Worm (Caenorhabditis elegans) whole organism, young adult: ENCODE measurements around the gene R02E12.5.
A peak's percentile ranks its signal among the peaks of the same experiment; 100 is the strongest.

Experiments used
- B0019.2 ChIP-seq: fragments of 200-800 bp; sonication (Bioruptor generic); conservative IDR thresholded peaks from 2 replicates; pipeline ENCODE4 v1.3.6; 2022; ENCODE audit warnings: missing genetic modification reagents, missing genetic modification characterization, missing compliant biosample characterization
- B0261.1 ChIP-seq: sonication (generic microtip); optimal IDR thresholded peaks from 2 replicates; lab custom pipeline; 2016; ENCODE audit warnings: mild to moderate bottlenecking, missing genetic modification characterization, moderate library complexity, missing compliant biosample characterization
- C06A6.2 ChIP-seq: fragments of 200-800 bp; sonication (Bioruptor generic); conservative IDR thresholded peaks from 2 replicates; pipeline ENCODE4 v1.3.6; 2022; ENCODE audit warnings: missing genetic modification characterization, missing compliant biosample characterization
- C17E4.6 ChIP-seq: fragments of 200-800 bp; sonication (Bioruptor generic); IDR thresholded peaks from 2 replicates; pipeline ENCODE4 v1.3.6; 2022; ENCODE audit warnings: missing genetic modification reagents, missing genetic modification characterization, missing compliant biosample characterization
- F10E7.11 ChIP-seq: sonication (generic microtip); optimal IDR thresholded peaks from 2 replicates; lab custom pipeline; 2017; ENCODE audit warnings: mild to moderate bottlenecking, missing genetic modification characterization, moderate library complexity, missing compliant biosample characterization
- F39B2.1 ChIP-seq: fragments of 200-800 bp; sonication (Bioruptor generic); IDR thresholded peaks from 2 replicates; pipeline ENCODE4 v1.3.6; 2022; ENCODE audit warnings: missing genetic modification reagents, missing genetic modification characterization, missing compliant biosample characterization
- F52B5.7 ChIP-seq: sonication (generic microtip); optimal IDR thresholded peaks from 2 replicates; lab custom pipeline; 2016; ENCODE audit warnings: mild to moderate bottlenecking, missing genetic modification characterization, missing compliant biosample characterization
- F55B11.4 ChIP-seq: sonication (generic microtip); optimal IDR thresholded peaks from 2 replicates; lab custom pipeline; 2016; ENCODE audit warnings: missing compliant biosample characterization, missing genetic modification characterization, borderline replicate concordance; ENCODE audit not compliant: insufficient read depth
- F57A8.1 ChIP-seq: fragments of 200-800 bp; sonication (Bioruptor generic); optimal IDR thresholded peaks from 2 replicates; lab custom pipeline; 2018; ENCODE audit warnings: mild to moderate bottlenecking, missing genetic modification characterization, moderate library complexity, missing compliant biosample characterization
- F57C9.4 ChIP-seq: sonication (generic microtip); optimal IDR thresholded peaks from 2 replicates; lab custom pipeline; 2017; ENCODE audit warnings: mild to moderate bottlenecking, missing genetic modification characterization, missing compliant biosample characterization
- K11D2.4 ChIP-seq: fragments of 200-800 bp; sonication (Bioruptor generic); IDR thresholded peaks from 2 replicates; pipeline ENCODE4 v1.3.6; 2022; ENCODE audit warnings: missing genetic modification reagents, missing genetic modification characterization, missing compliant biosample characterization
- K12H6.12 ChIP-seq: fragments of 200-800 bp; sonication (Bioruptor generic); optimal IDR thresholded peaks from 2 replicates; lab custom pipeline; 2018; ENCODE audit warnings: mild to moderate bottlenecking, missing genetic modification characterization, missing compliant biosample characterization
- Y79H2A.3 ChIP-seq: fragments of 200-800 bp; sonication (Bioruptor generic); conservative IDR thresholded peaks from 2 replicates; pipeline ENCODE4 v1.3.6; 2022; ENCODE audit warnings: missing genetic modification reagents, missing genetic modification characterization, missing compliant biosample characterization
- akir-1 ChIP-seq: fragments of 200-800 bp; sonication (Bioruptor generic); optimal IDR thresholded peaks from 2 replicates; lab custom pipeline; 2018; ENCODE audit warnings: mild to moderate bottlenecking, missing genetic modification characterization, moderate library complexity, missing compliant biosample characterization
- aptf-3 ChIP-seq: fragments of 200-800 bp; sonication (Bioruptor generic); IDR thresholded peaks from 2 replicates; pipeline ENCODE4 v1.3.6; 2022; ENCODE audit warnings: missing genetic modification characterization, missing compliant biosample characterization
- athp-1 ChIP-seq: sonication (generic microtip); optimal IDR thresholded peaks from 2 replicates; lab custom pipeline; 2017; ENCODE audit warnings: mild to moderate bottlenecking, missing genetic modification characterization, missing compliant biosample characterization
- attf-3 ChIP-seq: fragments of 200-800 bp; sonication (Bioruptor generic); conservative IDR thresholded peaks from 2 replicates; pipeline ENCODE4 v1.3.6; 2022; ENCODE audit warnings: missing genetic modification reagents, missing genetic modification characterization, missing compliant biosample characterization
- bed-2 ChIP-seq: fragments of 200-800 bp; sonication (Bioruptor generic); IDR thresholded peaks from 2 replicates; pipeline ENCODE4 v1.3.6; 2022; ENCODE audit warnings: missing genetic modification reagents, missing genetic modification characterization, missing compliant biosample characterization
- cebp-1 ChIP-seq, 2 experiments: fragments of 200-800 bp in 1 of 2; sonication (Bioruptor generic) in 1 of 2; sonication (generic microtip) in 1 of 2; IDR thresholded peaks in 1 of 2; optimal IDR thresholded peaks in 1 of 2; 2 replicates each; pipeline versions ENCODE4 v1.3.6 to Lab custom; 2017 to 2022; ENCODE audit warnings: missing compliant biosample characterization in 2 of 2, missing genetic modification characterization in 2 of 2, mild to moderate bottlenecking in 1 of 2, missing genetic modification reagents in 1 of 2, moderate library complexity in 1 of 2
- ceh-40 ChIP-seq: fragments of 200-800 bp; sonication (Bioruptor generic); IDR thresholded peaks from 2 replicates; pipeline ENCODE4 v1.3.6; 2022; ENCODE audit warnings: missing genetic modification characterization, missing compliant biosample characterization
- dpl-1 ChIP-seq: fragments of 150-350 bp; optimal IDR thresholded peaks from 2 replicates; lab custom pipeline; 2014; ENCODE audit warnings: missing biosample characterization, missing genetic modification reagents, missing genetic modification characterization
- egl-44 ChIP-seq: fragments of 200-800 bp; sonication (Bioruptor generic); IDR thresholded peaks from 2 replicates; pipeline ENCODE4 v1.3.6; 2022; ENCODE audit warnings: missing genetic modification reagents, missing genetic modification characterization, missing compliant biosample characterization
- fkh-3 ChIP-seq: sonication (generic microtip); optimal IDR thresholded peaks from 2 replicates; lab custom pipeline; 2016; ENCODE audit warnings: mild to moderate bottlenecking, missing genetic modification characterization, missing compliant biosample characterization
- hmg-1.2 ChIP-seq: fragments of 200-800 bp; sonication (Bioruptor generic); IDR thresholded peaks from 2 replicates; pipeline ENCODE4 v1.3.6; 2022; ENCODE audit warnings: missing genetic modification reagents, missing genetic modification characterization, missing compliant biosample characterization
- hmg-20 ChIP-seq: fragments of 200-800 bp; sonication (Bioruptor generic); IDR thresholded peaks from 2 replicates; pipeline ENCODE4 v1.3.6; 2022; ENCODE audit warnings: missing genetic modification reagents, missing genetic modification characterization, missing compliant biosample characterization
- hrde-1 ChIP-seq: sonication (generic microtip); optimal IDR thresholded peaks from 2 replicates; lab custom pipeline; 2016; ENCODE audit warnings: missing genetic modification characterization, mild to moderate bottlenecking, missing compliant biosample characterization, moderate library complexity, missing genotype, missing genetic modification reagents, borderline replicate concordance
- hsf-1 ChIP-seq: fragments of 200-800 bp; sonication (Bioruptor generic); IDR thresholded peaks from 2 replicates; pipeline ENCODE4 v1.3.6; 2022; ENCODE audit warnings: missing genetic modification reagents, missing genetic modification characterization, missing compliant biosample characterization
- lag-1 ChIP-seq: fragments of 200-800 bp; sonication (Bioruptor generic); IDR thresholded peaks from 2 replicates; pipeline ENCODE4 v1.3.6; 2022; ENCODE audit warnings: missing genetic modification reagents, missing genetic modification characterization, missing compliant biosample characterization
- let-526 ChIP-seq: fragments of 200-800 bp; sonication (Bioruptor generic); IDR thresholded peaks from 2 replicates; pipeline ENCODE4 v1.3.6; 2022; ENCODE audit warnings: missing genetic modification reagents, missing genetic modification characterization, missing compliant biosample characterization
- lsy-27 ChIP-seq: sonication (generic microtip); optimal IDR thresholded peaks from 2 replicates; lab custom pipeline; 2017; ENCODE audit warnings: missing genetic modification characterization, mild to moderate bottlenecking, missing compliant biosample characterization, antibody characterized with exemption, missing genotype, borderline replicate concordance; ENCODE audit not compliant: insufficient read depth
- madf-10 ChIP-seq: sonication (generic microtip); optimal IDR thresholded peaks from 2 replicates; lab custom pipeline; 2016; ENCODE audit warnings: mild to moderate bottlenecking, missing genetic modification characterization, missing compliant biosample characterization
- mxl-1 ChIP-seq: sonication (generic microtip); optimal IDR thresholded peaks from 2 replicates; lab custom pipeline; 2016; ENCODE audit warnings: missing genetic modification characterization, missing compliant biosample characterization
- nfya-1 ChIP-seq: sonication (generic microtip); optimal IDR thresholded peaks from 2 replicates; lab custom pipeline; 2017; ENCODE audit warnings: antibody characterized with exemption, missing compliant biosample characterization, missing genetic modification characterization, borderline replicate concordance; ENCODE audit not compliant: insufficient read depth
- nhr-179 ChIP-seq: sonication (generic microtip); optimal IDR thresholded peaks from 2 replicates; lab custom pipeline; 2016; ENCODE audit warnings: mild to moderate bottlenecking, missing genetic modification characterization, missing compliant biosample characterization
- nhr-80 ChIP-seq: sonication (generic microtip); optimal IDR thresholded peaks from 2 replicates; lab custom pipeline; 2016; ENCODE audit warnings: missing genetic modification characterization, missing compliant biosample characterization
- pha-4 ChIP-seq: fragments of 150-350 bp; sonication (generic microtip); optimal IDR thresholded peaks from 2 replicates; lab custom pipeline; 2014; ENCODE audit warnings: missing biosample characterization, missing genetic modification reagents, missing genetic modification characterization
- rec-8 ChIP-seq, 2 experiments: sonication (generic microtip); optimal IDR thresholded peaks; 2 replicates each; lab custom pipeline; 2016; ENCODE audit warnings: mild to moderate bottlenecking in 2 of 2, missing genetic modification characterization in 2 of 2, missing genetic modification reagents in 2 of 2, missing genotype in 2 of 2, missing biosample characterization in 1 of 2, missing compliant biosample characterization in 1 of 2, moderate library complexity in 1 of 2
- repo-1 ChIP-seq: sonication (generic microtip); optimal IDR thresholded peaks from 2 replicates; lab custom pipeline; 2017; ENCODE audit warnings: mild to moderate bottlenecking, missing genetic modification characterization, missing compliant biosample characterization
- sdz-38 ChIP-seq: sonication (generic microtip); optimal IDR thresholded peaks from 2 replicates; lab custom pipeline; 2016; ENCODE audit warnings: missing genotype, missing genetic modification characterization, missing compliant biosample characterization
- snpc-1.1 ChIP-seq: sonication (generic microtip); optimal IDR thresholded peaks from 2 replicates; lab custom pipeline; 2017; ENCODE audit warnings: missing genetic modification characterization, mild to moderate bottlenecking, missing compliant biosample characterization, antibody characterized with exemption, moderate library complexity, missing genotype, missing genetic modification reagents; ENCODE audit not compliant: insufficient read depth
- sptf-2 ChIP-seq: fragments of 200-800 bp; sonication (Bioruptor generic); optimal IDR thresholded peaks from 2 replicates; lab custom pipeline; 2018; ENCODE audit warnings: mild to moderate bottlenecking, missing genetic modification characterization, missing compliant biosample characterization
- unc-62 ChIP-seq: fragments of 150-350 bp; optimal IDR thresholded peaks from 2 replicates; lab custom pipeline; 2014; ENCODE audit warnings: missing biosample characterization, missing genetic modification reagents, missing genetic modification characterization
- zfh-2 ChIP-seq: fragments of 200-800 bp; sonication (Bioruptor generic); conservative IDR thresholded peaks from 2 replicates; pipeline ENCODE4 v1.3.6; 2022; ENCODE audit warnings: missing genetic modification reagents, missing genetic modification characterization, missing compliant biosample characterization
- zim-3 ChIP-seq: sonication (generic microtip); optimal IDR thresholded peaks from 2 replicates; lab custom pipeline; 2017; ENCODE audit warnings: mild to moderate bottlenecking, missing genetic modification characterization, moderate library complexity, missing compliant biosample characterization
- ztf-18 ChIP-seq: sonication (generic microtip); optimal IDR thresholded peaks from 2 replicates; lab custom pipeline; 2016; ENCODE audit warnings: missing genotype, mild to moderate bottlenecking, missing genetic modification characterization, missing compliant biosample characterization

Gene R02E12.5

DNA sequence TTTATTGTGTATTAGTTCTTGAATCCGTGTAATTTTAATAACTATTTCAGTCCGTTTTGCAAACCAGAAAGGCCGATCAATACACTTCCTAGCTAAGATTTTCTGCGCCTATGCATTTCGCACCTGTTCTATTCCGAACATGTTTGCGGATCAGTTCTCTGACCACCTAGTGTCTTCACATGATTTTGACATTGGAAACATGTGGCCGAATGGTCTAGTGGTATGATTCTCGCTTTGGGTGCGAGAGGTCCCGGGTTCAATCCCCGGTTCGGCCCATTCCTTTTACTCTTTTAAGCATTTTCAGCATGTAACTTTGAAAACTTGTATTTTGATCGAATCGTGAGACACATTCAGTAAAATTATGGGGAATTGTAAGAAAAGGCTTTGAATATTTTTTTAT lies 27.8 kb upstream of the R02E12.5 start (continued):
- TF ChIP-seq F57A8.1 (GFP tag; lab: Kevin White, UChicago): no peak
- no peak for TF ChIP-seq snpc-1.1
- TF ChIP-seq akir-1 (GFP tag; lab: Kevin White, UChicago): no peak
- TF ChIP-seq hsf-1 (GFP tag; lab: Robert Waterston, UW): no peak
- no peak for TF ChIP-seq Y79H2A.3 (GFP tag; lab: Robert Waterston, UW)
- no peak for TF ChIP-seq fkh-3 (tag; lab: Kevin White, UChicago)
- TF ChIP-seq K11D2.4 (GFP tag; lab: Robert Waterston, UW): peak; percentile 69; the same call in 1 of the 2 replicates
- peak; percentile 8 for TF ChIP-seq F55B11.4
- no peak for TF ChIP-seq lsy-27 (tag; lab: Kevin White, UChicago)
- TF ChIP-seq C06A6.2 (GFP tag; lab: Robert Waterston, UW): 0 out of 2 replicates have a peak, but pooled peaks have one; percentile 33
- TF ChIP-seq F10E7.11: no peak
- peak; percentile 41 for TF ChIP-seq B0261.1 (tag; lab: Kevin White, UChicago)

DNA sequence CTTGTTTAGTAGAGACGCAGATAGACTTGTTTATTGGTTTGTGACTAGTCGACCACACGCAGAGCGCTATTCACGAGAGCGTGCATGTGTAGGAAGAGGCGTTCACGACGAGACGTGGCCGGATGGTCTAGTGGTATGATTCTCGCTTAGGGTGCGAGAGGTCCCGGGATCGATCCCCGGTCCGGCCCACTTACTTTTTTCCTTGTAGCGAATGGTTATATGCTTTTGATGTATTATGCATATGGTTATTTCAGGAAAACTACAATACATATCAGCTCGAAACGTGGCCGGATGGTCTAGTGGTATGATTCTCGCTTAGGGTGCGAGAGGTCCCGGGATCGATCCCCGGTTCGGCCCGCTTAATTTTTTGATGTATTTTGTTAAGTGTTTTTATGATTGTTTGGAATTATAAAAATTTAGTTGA lies 27.1 kb upstream of the R02E12.5 start:
- TF ChIP-seq sdz-38 (tag; lab: Kevin White, UChicago) (no peak), let-526 (GFP tag; lab: Robert Waterston, UW) (0 out of 2 replicates have a peak, but pooled peaks have one; percentile 14), unc-62 (GFP tag; lab: Kevin White, UChicago) (no peak), pha-4 (tag; lab: Kevin White, UChicago) (no peak), F52B5.7 (tag; lab: Kevin White, UChicago) (peak; percentile 83), nhr-179 (tag; lab: Kevin White, UChicago) (no peak), lag-1 (GFP tag; lab: Robert Waterston, UW) (no peak), cebp-1 (GFP tag; IDR thresholded peaks at IDR 0.05; lab: Robert Waterston, UW) (peak; percentile 66), cebp-1 (tag; optimal IDR thresholded peaks at IDR 0.05; lab: Kevin White, UChicago) (no peak), K12H6.12 (tag; lab: Kevin White, UChicago) (peak; percentile 43), repo-1 (tag; lab: Kevin White, UChicago) (no peak), mxl-1 (tag; lab: Kevin White, UChicago) (peak; percentile 56), madf-10 (tag; lab: Kevin White, UChicago) (peak; percentile 73), F57C9.4 (tag; lab: Kevin White, UChicago) (peak; percentile 63), rec-8 (tag; optimal IDR thresholded peaks at IDR 0.05; lab: Kevin White, UChicago) (peak; percentile 12 to 78), attf-3 (GFP tag; lab: Robert Waterston, UW) (peak; percentile 66), ceh-40 (peak; percentile 82; the same call in 1 of the 2 replicates), F10E7.11 (no peak), zfh-2 (peak; percentile 86), F39B2.1 (GFP tag; lab: Robert Waterston, UW) (no peak), ztf-18 (tag; lab: Kevin White, UChicago) (peak; percentile 57), aptf-3 (peak; percentile 53; the same call in 1 of the 2 replicates), athp-1 (peak; percentile 70), zim-3 (tag; lab: Kevin White, UChicago) (peak; percentile 47), B0019.2 (GFP tag; lab: Robert Waterston, UW) (peak; percentile 54; the same call in 1 of the 2 replicates), hmg-20 (0 out of 2 replicates have a peak, but pooled peaks have one; percentile 5), hrde-1 (tag; lab: Kevin White, UChicago) (peak; percentile 79), akir-1 (GFP tag; lab: Kevin White, UChicago) (no peak), nfya-1 (tag; lab: Kevin White, UChicago) (no peak), C17E4.6 (GFP tag; lab: Robert Waterston, UW) (peak; percentile 82), nhr-80 (tag; lab: Kevin White, UChicago) (peak; percentile 47), hmg-1.2 (GFP tag; lab: Robert Waterston, UW) (peak; percentile 86), B0261.1 (tag; lab: Kevin White, UChicago) (peak; percentile 97), bed-2 (GFP tag; lab: Robert Waterston, UW) (0 out of 2 replicates have a peak, but pooled peaks have one; percentile 60), egl-44 (peak; percentile 72; the same call in 1 of the 2 replicates), dpl-1 (GFP tag; lab: Kevin White, UChicago) (no peak), sptf-2 (no peak)
